Worm (Caenorhabditis elegans): ENCODE measurements around the gene C16C8.5.

The C16C8.5 gene

ce11 chrII:3402854-3403253 is 42.3 kb downstream of the C16C8.5 start, which contains the start of gene nep-10:
TSS of gene nep-10 (minus strand) at chrII:3402954.
- TF ChIP-seq tbx-37 (GFP tag; conservative IDR thresholded peaks at IDR 0.05) (no peak), scrt-1 (GFP tag; IDR thresholded peaks at IDR 0.05) (no peak), hmg-4 (GFP tag; optimal IDR thresholded peaks at IDR 0.05) (no peak), ceh-36 (tag; optimal IDR thresholded peaks at IDR 0.05) (no peak), ama-1 (optimal IDR thresholded peaks at IDR 0.05) (no peak), sea-1 (GFP tag; conservative IDR thresholded peaks at IDR 0.05) (no peak), pes-1 (GFP tag; IDR thresholded peaks at IDR 0.05) (no peak), hnd-1 (tag; optimal IDR thresholded peaks at IDR 0.05) (no peak), tra-4 (tag; optimal IDR thresholded peaks at IDR 0.05) (no peak), ets-7 (tag; optimal IDR thresholded peaks at IDR 0.05) (no peak), F13C5.2 (tag; optimal IDR thresholded peaks at IDR 0.05) (no peak), aly-1 (tag; optimal IDR thresholded peaks at IDR 0.05) (no peak), flt-1 (GFP tag; IDR thresholded peaks at IDR 0.05) (no peak), hmbx-1 (tag; optimal IDR thresholded peaks at IDR 0.05) (no peak)

ce11 chrII:3399212-3399611 is 46.0 kb downstream of the C16C8.5 start, which contains the start of gene nep-9:
TSS of gene nep-9 (minus strand) at chrII:3399312.
- TF ChIP-seq scrt-1 (GFP tag; IDR thresholded peaks at IDR 0.05) (no peak), tbx-11 (GFP tag; IDR thresholded peaks at IDR 0.05) (no peak), hmbx-1 (tag; optimal IDR thresholded peaks at IDR 0.05) (no peak), hnd-1 (tag; optimal IDR thresholded peaks at IDR 0.05) (no peak), aly-1 (tag; optimal IDR thresholded peaks at IDR 0.05) (no peak), pes-1 (GFP tag; IDR thresholded peaks at IDR 0.05) (no peak), flt-1 (GFP tag; IDR thresholded peaks at IDR 0.05) (no peak), ets-7 (tag; optimal IDR thresholded peaks at IDR 0.05) (no peak), sea-1 (GFP tag; conservative IDR thresholded peaks at IDR 0.05) (no peak), ama-1 (optimal IDR thresholded peaks at IDR 0.05) (no peak), B0310.2 (tag; optimal IDR thresholded peaks at IDR 0.05) (no peak), hmg-4 (GFP tag; optimal IDR thresholded peaks at IDR 0.05) (no peak), F13C5.2 (tag; optimal IDR thresholded peaks at IDR 0.05) (no peak)

- TF ChIP-seq hmbx-1 (tag; optimal IDR thresholded peaks at IDR 0.05): no peak
- TF ChIP-seq hnd-1 (tag; optimal IDR thresholded peaks at IDR 0.05): no peak
- TF ChIP-seq sea-1 (GFP tag; conservative IDR thresholded peaks at IDR 0.05): no peak
- no peak for TF ChIP-seq ceh-36 (tag; optimal IDR thresholded peaks at IDR 0.05)
These were observed 49.7 kb downstream of the C16C8.5 start, which contains the start of gene nep-20 for ce11 chrII:3395484-3395883. TSS of gene nep-20 (minus strand) at chrII:3395584.
